Worm (Caenorhabditis elegans) whole organism, young adult: ENCODE data around the gene Y17G7B.23.

ENCODE experiments used
- B0261.1 ChIP-seq: sonication (generic microtip); optimal IDR thresholded peaks from 2 replicates; lab custom pipeline; 2016; ENCODE audit warnings: mild to moderate bottlenecking, missing genetic modification characterization, moderate library complexity, missing compliant biosample characterization
- F33H1.4 ChIP-seq: fragments of 200-800 bp; sonication (Bioruptor generic); IDR thresholded peaks from 2 replicates; pipeline ENCODE4 v1.3.6; 2022; ENCODE audit warnings: missing genetic modification reagents, missing genetic modification characterization, missing compliant biosample characterization
- F37B4.10 ChIP-seq: fragments of 200-800 bp; sonication (Bioruptor generic); IDR thresholded peaks from 2 replicates; pipeline ENCODE4 v1.3.6; 2022; ENCODE audit warnings: missing genetic modification characterization, missing compliant biosample characterization
- K12H6.12 ChIP-seq: fragments of 200-800 bp; sonication (Bioruptor generic); optimal IDR thresholded peaks from 2 replicates; lab custom pipeline; 2018; ENCODE audit warnings: mild to moderate bottlenecking, missing genetic modification characterization, missing compliant biosample characterization
- attf-6 ChIP-seq: fragments of 200-800 bp; sonication (Bioruptor generic); IDR thresholded peaks from 2 replicates; pipeline ENCODE4 v1.3.6; 2022; ENCODE audit warnings: missing genetic modification reagents, missing genetic modification characterization, missing compliant biosample characterization
- him-1 ChIP-seq: sonication (generic microtip); optimal IDR thresholded peaks from 2 replicates; lab custom pipeline; 2016; ENCODE audit warnings: missing genotype, missing genetic modification reagents, missing genetic modification characterization, missing compliant biosample characterization
- pha-4 ChIP-seq: fragments of 150-350 bp; sonication (generic microtip); optimal IDR thresholded peaks from 2 replicates; lab custom pipeline; 2014; ENCODE audit warnings: missing biosample characterization, missing genetic modification reagents, missing genetic modification characterization
- tlf-1 ChIP-seq: fragments of 200-800 bp; sonication (Bioruptor generic); optimal IDR thresholded peaks from 2 replicates; lab custom pipeline; 2018; ENCODE audit warnings: mild to moderate bottlenecking, missing genetic modification characterization, missing compliant biosample characterization
- xnd-1 ChIP-seq: sonication (generic microtip); optimal IDR thresholded peaks from 2 replicates; lab custom pipeline; 2016; ENCODE audit warnings: missing genotype, missing genetic modification reagents, missing genetic modification characterization, missing compliant biosample characterization
- zfh-2 ChIP-seq: fragments of 200-800 bp; sonication (Bioruptor generic); conservative IDR thresholded peaks from 2 replicates; pipeline ENCODE4 v1.3.6; 2022; ENCODE audit warnings: missing genetic modification reagents, missing genetic modification characterization, missing compliant biosample characterization

DNA sequence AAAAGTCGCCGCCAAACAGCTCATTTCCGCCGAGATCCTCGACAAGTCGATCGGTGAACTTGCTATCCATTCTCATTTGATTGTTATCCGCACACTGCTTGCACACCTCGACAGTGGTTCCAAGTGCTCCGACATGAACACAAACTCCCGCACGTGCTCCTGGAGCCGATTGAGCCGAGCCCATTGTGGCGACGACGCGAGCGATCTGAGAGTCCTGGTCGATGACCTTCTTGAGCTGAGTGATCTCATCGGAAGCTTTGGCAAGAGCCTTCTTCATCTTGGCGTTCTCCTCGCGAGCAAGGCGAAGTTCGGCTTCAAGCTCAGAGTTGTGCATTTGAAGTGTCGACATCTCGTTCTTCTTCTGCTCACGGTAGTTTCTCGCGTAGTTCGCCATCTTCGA is 20.5 kb upstream of the Y17G7B.23 start:
- TF ChIP-seq xnd-1 (tag; lab: Kevin White, UChicago) (no peak), attf-6 (GFP tag; lab: Robert Waterston, UW) (no peak), pha-4 (no peak), K12H6.12 (tag; lab: Kevin White, UChicago) (no peak), tlf-1 (GFP tag; lab: Kevin White, UChicago) (no peak), F33H1.4 (GFP tag; lab: Robert Waterston, UW) (no peak), zfh-2 (peak; percentile 80), B0261.1 (tag; lab: Kevin White, UChicago) (no peak), F37B4.10 (GFP tag; lab: Robert Waterston, UW) (no peak), him-1 (tag; lab: Kevin White, UChicago) (no peak)
